Worm (Caenorhabditis elegans) whole organism, late embryonic: ENCODE measurements around the gene F09F9.3.

ENCODE experiments used
- C08G9.2 ChIP-seq: sonication (generic microtip); optimal IDR thresholded peaks from 2 replicates; lab custom pipeline; 2016; ENCODE audit warnings: mild to moderate bottlenecking, missing genetic modification characterization, moderate library complexity, missing compliant biosample characterization
- C38D4.7 ChIP-seq: fragments of 200-800 bp; sonication (Bioruptor generic); optimal IDR thresholded peaks from 2 replicates; lab custom pipeline; 2018; ENCODE audit warnings: mild to moderate bottlenecking, missing genetic modification characterization, moderate library complexity, missing compliant biosample characterization
- K02D7.2 ChIP-seq: sonication (generic microtip); optimal IDR thresholded peaks from 2 replicates; lab custom pipeline; 2017; ENCODE audit warnings: mild to moderate bottlenecking, missing genetic modification characterization, missing compliant biosample characterization
- K09A11.1 ChIP-seq: sonication (generic microtip); optimal IDR thresholded peaks from 2 replicates; lab custom pipeline; 2017; ENCODE audit warnings: antibody characterized with exemption, mild to moderate bottlenecking, missing genetic modification characterization, missing compliant biosample characterization; ENCODE audit not compliant: insufficient read depth
- Y22D7AL.16 ChIP-seq: sonication (generic microtip); optimal IDR thresholded peaks from 2 replicates; lab custom pipeline; 2016; ENCODE audit warnings: missing genetic modification characterization, missing compliant biosample characterization
- ceh-14 ChIP-seq: sonication (generic microtip); optimal IDR thresholded peaks from 2 replicates; lab custom pipeline; 2016; ENCODE audit warnings: missing genotype, missing genetic modification characterization, missing compliant biosample characterization
- ceh-30 ChIP-seq: fragments of 150-350 bp; optimal IDR thresholded peaks from 2 replicates; lab custom pipeline; 2014; ENCODE audit warnings: missing biosample characterization, missing genetic modification characterization
- ceh-31 ChIP-seq: sonication (generic microtip); optimal IDR thresholded peaks from 2 replicates; lab custom pipeline; 2016; ENCODE audit warnings: missing genetic modification characterization, missing compliant biosample characterization
- che-1 ChIP-seq: sonication (generic microtip); optimal IDR thresholded peaks from 2 replicates; lab custom pipeline; 2016; ENCODE audit warnings: mild to moderate bottlenecking, missing genetic modification characterization, missing compliant biosample characterization
- dmd-4 ChIP-seq: sonication (generic microtip); optimal IDR thresholded peaks from 2 replicates; lab custom pipeline; 2016; ENCODE audit warnings: borderline replicate concordance, missing genetic modification characterization, missing compliant biosample characterization
- dve-1 ChIP-seq: sonication (generic microtip); optimal IDR thresholded peaks from 2 replicates; lab custom pipeline; 2017; ENCODE audit warnings: antibody characterized with exemption, mild to moderate bottlenecking, missing genetic modification characterization, missing compliant biosample characterization
- elt-4 ChIP-seq: sonication (generic microtip); optimal IDR thresholded peaks from 2 replicates; lab custom pipeline; 2016; ENCODE audit warnings: missing genetic modification characterization, missing compliant biosample characterization
- fax-1 ChIP-seq: sonication (generic microtip); optimal IDR thresholded peaks from 2 replicates; lab custom pipeline; 2016; ENCODE audit warnings: missing genotype, missing genetic modification characterization, missing compliant biosample characterization
- fkh-10 ChIP-seq: fragments of 150-350 bp; optimal IDR thresholded peaks from 2 replicates; lab custom pipeline; 2014; ENCODE audit warnings: missing biosample characterization, missing genetic modification reagents, missing genetic modification characterization
- fkh-6 ChIP-seq: sonication (generic microtip); optimal IDR thresholded peaks from 2 replicates; lab custom pipeline; 2016; ENCODE audit warnings: missing genetic modification characterization, missing compliant biosample characterization
- nhr-232 ChIP-seq: sonication (generic microtip); optimal IDR thresholded peaks from 2 replicates; lab custom pipeline; 2016; ENCODE audit warnings: missing genetic modification characterization, missing compliant biosample characterization
- npax-4 ChIP-seq: sonication (generic microtip); optimal IDR thresholded peaks from 2 replicates; lab custom pipeline; 2016; ENCODE audit warnings: missing genetic modification characterization, missing compliant biosample characterization
- odd-2 ChIP-seq: sonication (generic microtip); optimal IDR thresholded peaks from 2 replicates; lab custom pipeline; 2017; ENCODE audit warnings: antibody characterized with exemption, mild to moderate bottlenecking, missing genetic modification characterization, missing compliant biosample characterization
- pag-3 ChIP-seq: sonication (generic microtip); optimal IDR thresholded peaks from 2 replicates; lab custom pipeline; 2016; ENCODE audit warnings: missing compliant biosample characterization, missing genetic modification characterization, borderline replicate concordance
- sox-2 ChIP-seq: fragments of 200-800 bp; sonication (Bioruptor generic); IDR thresholded peaks from 2 replicates; pipeline ENCODE4 v1.3.6; 2022; ENCODE audit warnings: missing genetic modification reagents, missing genetic modification characterization, missing compliant biosample characterization
- sox-4 ChIP-seq: sonication (generic microtip); optimal IDR thresholded peaks from 2 replicates; lab custom pipeline; 2017; ENCODE audit warnings: mild to moderate bottlenecking, missing genetic modification characterization, inconsistent platforms, missing compliant biosample characterization
- syd-9 ChIP-seq: sonication (generic microtip); optimal IDR thresholded peaks from 2 replicates; lab custom pipeline; 2016; ENCODE audit warnings: mild to moderate bottlenecking, missing genetic modification characterization, moderate library complexity, missing compliant biosample characterization
- unc-3 ChIP-seq, 2 experiments: fragments of 200-800 bp in 1 of 2; sonication (Bioruptor generic) in 1 of 2; sonication (generic microtip) in 1 of 2; conservative IDR thresholded peaks in 1 of 2; optimal IDR thresholded peaks in 1 of 2; 2 replicates each; pipeline versions ENCODE4 v1.3.6 to Lab custom; 2016 to 2022; ENCODE audit warnings: missing compliant biosample characterization in 2 of 2, missing genetic modification characterization in 2 of 2, missing genetic modification reagents in 1 of 2
- unc-42 ChIP-seq: sonication (generic microtip); optimal IDR thresholded peaks from 2 replicates; lab custom pipeline; 2016; ENCODE audit warnings: missing genotype, missing genetic modification characterization, missing compliant biosample characterization
- unc-55 ChIP-seq: sonication (generic microtip); optimal IDR thresholded peaks from 2 replicates; lab custom pipeline; 2017; ENCODE audit warnings: missing biosample characterization, missing genetic modification reagents, missing genetic modification characterization

F09F9.3 gene

ce11 chrX:4094979-4095378, 25.9 kb downstream of the F09F9.3 start:
- TF ChIP-seq ceh-31, result no peak
- no peak for TF ChIP-seq fax-1
- no peak for TF ChIP-seq K09A11.1 (tag; lab: Kevin White, UChicago)
- TF ChIP-seq odd-2 (tag; lab: Kevin White, UChicago), result no peak
- no peak for TF ChIP-seq elt-4 (tag; lab: Kevin White, UChicago)
- no peak for TF ChIP-seq C38D4.7
- no peak for TF ChIP-seq unc-55 (GFP tag; lab: Kevin White, UChicago)
- no peak for TF ChIP-seq syd-9 (tag; lab: Kevin White, UChicago)
- no peak for TF ChIP-seq sox-4
- no peak for TF ChIP-seq nhr-232
- no peak for TF ChIP-seq dmd-4 (tag; lab: Kevin White, UChicago)

- peak; percentile 23 for TF ChIP-seq ceh-31
- TF ChIP-seq elt-4 (tag; lab: Kevin White, UChicago), result no peak
- no peak for TF ChIP-seq ceh-14 (tag; lab: Kevin White, UChicago)
- peak; percentile 90 for TF ChIP-seq unc-42 (tag; lab: Kevin White, UChicago)
These were observed 31.9 kb downstream of the F09F9.3 start for ce11 chrX:4088943-4089342.

DNA sequence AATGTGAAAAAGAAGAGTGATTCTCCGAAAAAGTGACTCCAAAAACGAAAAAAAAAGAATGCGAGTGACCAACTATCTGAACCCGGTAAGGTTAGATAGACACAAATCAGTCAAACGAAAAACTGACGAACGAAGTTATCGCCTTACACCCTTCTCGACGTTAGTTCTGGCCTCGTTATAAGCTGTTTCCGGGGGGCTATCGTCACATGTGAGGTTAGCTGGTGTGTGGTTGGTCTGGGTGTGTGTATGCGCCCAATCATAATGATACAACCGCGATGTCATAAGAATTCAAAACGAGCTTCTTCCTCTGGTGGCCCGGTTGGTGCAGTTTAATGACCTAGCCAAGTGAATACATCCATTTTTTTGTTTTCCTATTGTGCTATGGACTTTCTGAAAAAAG, 35.3 kb downstream of the F09F9.3 start:
- TF ChIP-seq fkh-10 (GFP tag; lab: Kevin White, UChicago), result no peak
- no peak for TF ChIP-seq C08G9.2 (tag; lab: Kevin White, UChicago)
- TF ChIP-seq unc-3 (GFP tag; conservative IDR thresholded peaks at IDR 0.05; lab: Robert Waterston, UW), result no peak
- no peak for TF ChIP-seq unc-3 (tag; optimal IDR thresholded peaks at IDR 0.05; lab: Kevin White, UChicago)
- no peak for TF ChIP-seq odd-2 (tag; lab: Kevin White, UChicago)
- TF ChIP-seq dmd-4 (tag; lab: Kevin White, UChicago), result no peak
- TF ChIP-seq ceh-30 (tag; lab: Kevin White, UChicago), result no peak
- no peak for TF ChIP-seq syd-9 (tag; lab: Kevin White, UChicago)
- no peak for TF ChIP-seq fkh-6 (tag; lab: Kevin White, UChicago)
- no peak for TF ChIP-seq unc-42 (tag; lab: Kevin White, UChicago)
- TF ChIP-seq pag-3, result no peak
- TF ChIP-seq sox-4, result no peak
- TF ChIP-seq K02D7.2 (tag; lab: Kevin White, UChicago), result no peak

ce11 chrX:4079264-4079663, 41.6 kb downstream of the F09F9.3 start, which contains the start of gene T06F4.1:
Gene T06F4.1 (minus strand): TSS chrX:4079364.
- TF ChIP-seq che-1 (tag; lab: Kevin White, UChicago) (no peak), unc-55 (GFP tag; lab: Kevin White, UChicago) (no peak)

ce11 chrX:4075934-4076333, 44.9 kb downstream of the F09F9.3 start:
- TF ChIP-seq dve-1 (tag; lab: Kevin White, UChicago), result no peak
- no peak for TF ChIP-seq npax-4 (tag; lab: Kevin White, UChicago)
- no peak for TF ChIP-seq dmd-4 (tag; lab: Kevin White, UChicago)
- peak; percentile 69 for TF ChIP-seq unc-55 (GFP tag; lab: Kevin White, UChicago)
- TF ChIP-seq sox-2, result no peak

- TF ChIP-seq Y22D7AL.16 (tag; lab: Kevin White, UChicago), result no peak
- peak; percentile 92 for TF ChIP-seq unc-55 (GFP tag; lab: Kevin White, UChicago)
These were observed 48.3 kb downstream of the F09F9.3 start for ce11 chrX:4072501-4072900.
